Worm (Caenorhabditis elegans) whole organism, L3 larva: ENCODE measurements around the gene pmp-3.

Source experiments
- ZK546.5 ChIP-seq: sonication (generic microtip); optimal IDR thresholded peaks from 2 replicates; lab custom pipeline; 2017; ENCODE audit warnings: missing biosample characterization, missing genetic modification characterization
- egl-5 ChIP-seq: fragments of 150-350 bp; optimal IDR thresholded peaks from 2 replicates; lab custom pipeline; 2017; ENCODE audit warnings: missing biosample characterization, missing genetic modification reagents, missing genetic modification characterization, inconsistent platforms
- elt-3 ChIP-seq, 3 experiments: fragments of 150-350 bp in 1 of 3; sonication (generic microtip) in 2 of 3; optimal IDR thresholded peaks; 2 replicates in 2 of 3; 4 replicates in 1 of 3; lab custom pipeline; 2014 to 2017; ENCODE audit warnings: missing biosample characterization in 3 of 3, missing genetic modification characterization in 3 of 3
- unc-62 ChIP-seq: fragments of 150-350 bp; sonication (generic microtip); optimal IDR thresholded peaks from 4 replicates; lab custom pipeline; 2014; ENCODE audit warnings: missing biosample characterization, missing genetic modification reagents, missing genetic modification characterization

DNA sequence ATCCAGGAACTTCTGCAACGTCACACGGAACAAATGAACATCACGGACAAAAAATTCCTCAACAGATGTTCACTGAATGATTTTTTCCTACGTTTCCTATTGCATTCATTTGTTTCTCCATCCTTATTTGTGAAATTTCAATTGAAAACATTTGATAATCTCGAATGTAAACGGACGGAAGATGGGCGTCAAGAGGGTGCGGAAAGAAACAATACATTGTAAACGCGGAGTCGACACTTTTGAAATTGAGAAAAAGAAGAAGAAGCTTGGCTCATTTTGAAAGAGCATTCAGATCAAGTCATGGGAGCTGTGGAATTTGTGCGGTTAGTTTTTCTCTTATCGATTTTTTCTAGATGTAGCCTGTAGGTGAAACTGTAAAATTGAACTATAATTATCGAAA lies 16.5 kb downstream of the pmp-3 start, which contains the start of gene C47E8.9:
- no peak for TF ChIP-seq unc-62 (GFP tag; lab: Kevin White, UChicago)
- TF ChIP-seq elt-3 (tag; optimal IDR thresholded peaks at IDR 0.05; lab: Kevin White, UChicago) = no peak
- no peak for TF ChIP-seq egl-5 (tag; lab: Kevin White, UChicago)
- no peak for TF ChIP-seq ZK546.5
